Worm (Caenorhabditis elegans): ENCODE results near the gene str-6.
A peak's percentile ranks its signal among the peaks of the same experiment; 100 is the strongest.

DNA sequence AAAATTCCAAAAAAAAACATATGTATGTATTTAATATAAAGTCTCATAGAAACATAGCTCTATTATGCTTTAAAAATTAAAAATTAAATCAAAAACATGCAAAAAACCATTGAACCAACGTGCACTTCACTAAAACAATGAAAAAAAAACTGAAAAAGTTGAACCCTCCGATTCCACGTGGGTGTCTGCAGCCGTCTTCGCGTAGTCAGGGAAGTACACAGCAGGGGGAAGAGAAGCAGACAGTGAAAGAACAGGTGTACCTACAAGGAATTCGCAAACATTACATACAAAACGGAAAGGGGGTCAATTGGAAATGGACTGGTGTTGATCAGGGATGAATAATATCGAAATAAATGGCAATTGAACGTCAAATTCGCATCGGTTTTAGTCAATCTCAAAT, 23.9 kb upstream of the str-6 start:
- no peak for TF ChIP-seq unc-39 (tag; optimal IDR thresholded peaks at IDR 0.05)
- TF ChIP-seq nhr-12 (tag; optimal IDR thresholded peaks at IDR 0.05) = no peak
- TF ChIP-seq gmeb-1 (tag; optimal IDR thresholded peaks at IDR 0.05) = no peak
- no peak for TF ChIP-seq Y55F3AM.14 (GFP tag; optimal IDR thresholded peaks at IDR 0.05)
- TF ChIP-seq elt-3 (tag; optimal IDR thresholded peaks at IDR 0.05) = no peak
- TF ChIP-seq lin-39 (tag; optimal IDR thresholded peaks at IDR 0.05) = no peak
- no peak for TF ChIP-seq nhr-11 (tag; optimal IDR thresholded peaks at IDR 0.05)
- TF ChIP-seq mdl-1 (tag; optimal IDR thresholded peaks at IDR 0.05) = peak in 1 of 2 experiments; percentile 1
- TF ChIP-seq nhr-237 (tag; optimal IDR thresholded peaks at IDR 0.05) = no peak
- TF ChIP-seq peb-1 (tag; optimal IDR thresholded peaks at IDR 0.05) = no peak
